Worm (Caenorhabditis elegans) whole organism, L1 larva: ENCODE results near the gene dnj-23.

ENCODE experiments used
- C04F5.9 ChIP-seq: sonication (generic microtip); optimal IDR thresholded peaks from 2 replicates; lab custom pipeline; 2016; ENCODE audit warnings: missing genetic modification characterization, missing compliant biosample characterization
- C16A3.4 ChIP-seq: fragments of 150-350 bp; optimal IDR thresholded peaks from 2 replicates; lab custom pipeline; 2014; ENCODE audit warnings: missing biosample characterization, missing genetic modification characterization
- C34B4.2 ChIP-seq: sonication (generic microtip); optimal IDR thresholded peaks from 2 replicates; lab custom pipeline; 2017; ENCODE audit warnings: mild to moderate bottlenecking, missing genetic modification characterization, missing compliant biosample characterization
- alr-1 ChIP-seq: fragments of 200-800 bp; sonication (Bioruptor generic); optimal IDR thresholded peaks from 2 replicates; lab custom pipeline; 2018; ENCODE audit warnings: borderline replicate concordance, mild to moderate bottlenecking, missing genetic modification characterization, missing compliant biosample characterization
- aly-2 ChIP-seq: fragments of 150-350 bp; optimal IDR thresholded peaks from 2 replicates; lab custom pipeline; 2014; ENCODE audit warnings: missing biosample characterization, missing genetic modification characterization
- ama-1 ChIP-seq: fragments of 150-350 bp; optimal IDR thresholded peaks from 2 replicates; lab custom pipeline; 2014
- blmp-1 ChIP-seq: fragments of 150-350 bp; optimal IDR thresholded peaks from 2 replicates; lab custom pipeline; 2014; ENCODE audit warnings: missing biosample characterization, missing genetic modification characterization
- ceh-82 ChIP-seq, 3 experiments: fragments of 150-350 bp in 1 of 3; sonication (generic microtip) in 2 of 3; optimal IDR thresholded peaks; 2 replicates each; lab custom pipeline; 2014 to 2017; ENCODE audit warnings: missing biosample characterization in 3 of 3, missing genetic modification characterization in 3 of 3
- ces-1 ChIP-seq: fragments of 150-350 bp; optimal IDR thresholded peaks from 2 replicates; lab custom pipeline; 2014; ENCODE audit warnings: missing biosample characterization, missing genetic modification reagents, missing genetic modification characterization
- efl-3 ChIP-seq: fragments of 200-800 bp; sonication (Bioruptor generic); optimal IDR thresholded peaks from 2 replicates; lab custom pipeline; 2018; ENCODE audit warnings: mild to moderate bottlenecking, missing genetic modification characterization, missing compliant biosample characterization
- egl-13 ChIP-seq: sonication (generic microtip); optimal IDR thresholded peaks from 2 replicates; lab custom pipeline; 2016; ENCODE audit warnings: missing genotype, missing genetic modification reagents, missing genetic modification characterization, missing compliant biosample characterization
- elt-2 ChIP-seq: sonication (generic microtip); optimal IDR thresholded peaks from 2 replicates; lab custom pipeline; 2016; ENCODE audit warnings: missing genetic modification characterization, mild to moderate bottlenecking, inconsistent platforms, missing compliant biosample characterization, missing genetic modification reagents
- fkh-4 ChIP-seq: sonication (generic microtip); optimal IDR thresholded peaks from 2 replicates; lab custom pipeline; 2016; ENCODE audit warnings: missing compliant biosample characterization, missing genetic modification characterization, borderline replicate concordance
- grh-1 ChIP-seq: fragments of 200-800 bp; sonication (Bioruptor generic); IDR thresholded peaks from 2 replicates; pipeline ENCODE4 v1.3.6; 2022; ENCODE audit warnings: missing genetic modification reagents, missing genetic modification characterization, missing compliant biosample characterization
- hlh-17 ChIP-seq: fragments of 200-800 bp; sonication (Bioruptor generic); optimal IDR thresholded peaks from 2 replicates; lab custom pipeline; 2018; ENCODE audit warnings: missing genetic modification characterization, mild to moderate bottlenecking, missing compliant biosample characterization, moderate library complexity, borderline replicate concordance
- hlh-4 ChIP-seq: sonication (generic microtip); optimal IDR thresholded peaks from 2 replicates; lab custom pipeline; 2016; ENCODE audit warnings: mild to moderate bottlenecking, missing genetic modification characterization, missing compliant biosample characterization
- irx-1 ChIP-seq: sonication (generic microtip); optimal IDR thresholded peaks from 2 replicates; lab custom pipeline; 2016; ENCODE audit warnings: missing genetic modification characterization, missing compliant biosample characterization
- jun-1 ChIP-seq: fragments of 150-350 bp; optimal IDR thresholded peaks from 2 replicates; lab custom pipeline; 2014; ENCODE audit warnings: missing biosample characterization, missing genetic modification reagents, missing genetic modification characterization
- lin-14 ChIP-seq: fragments of 200-800 bp; sonication (Bioruptor generic); optimal IDR thresholded peaks from 2 replicates; lab custom pipeline; 2018; ENCODE audit warnings: mild to moderate bottlenecking, missing genetic modification characterization, moderate library complexity, missing compliant biosample characterization
- lin-35 ChIP-seq, 2 experiments: fragments of 150-350 bp; optimal IDR thresholded peaks; 2 replicates each; lab custom pipeline; 2014; ENCODE audit warnings: missing biosample characterization in 2 of 2, missing genetic modification characterization in 2 of 2, missing genetic modification reagents in 2 of 2
- mab-9 ChIP-seq: fragments of 200-800 bp; sonication (Bioruptor generic); IDR thresholded peaks from 2 replicates; pipeline ENCODE4 v1.3.6; 2022; ENCODE audit warnings: missing genetic modification reagents, missing genetic modification characterization, missing compliant biosample characterization
- mdl-1 ChIP-seq, 2 experiments: fragments of 150-350 bp; optimal IDR thresholded peaks; 2 replicates each; lab custom pipeline; 2014 to 2017; ENCODE audit warnings: missing biosample characterization in 2 of 2, missing genetic modification characterization in 2 of 2, inconsistent platforms in 1 of 2
- mep-1 ChIP-seq: fragments of 150-350 bp; optimal IDR thresholded peaks from 2 replicates; lab custom pipeline; 2014; ENCODE audit warnings: missing biosample characterization, missing genetic modification characterization
- nhr-11 ChIP-seq: fragments of 150-350 bp; optimal IDR thresholded peaks from 2 replicates; lab custom pipeline; 2014; ENCODE audit warnings: missing biosample characterization, missing genetic modification characterization
- nhr-237 ChIP-seq: fragments of 150-350 bp; optimal IDR thresholded peaks from 2 replicates; lab custom pipeline; 2014; ENCODE audit warnings: missing biosample characterization, missing genetic modification characterization
- nhr-28 ChIP-seq: fragments of 150-350 bp; optimal IDR thresholded peaks from 2 replicates; lab custom pipeline; 2014; ENCODE audit warnings: missing biosample characterization, missing genetic modification characterization
- nhr-47 ChIP-seq: sonication (generic microtip); optimal IDR thresholded peaks from 2 replicates; lab custom pipeline; 2016; ENCODE audit warnings: mild to moderate bottlenecking, missing genetic modification characterization, moderate library complexity, missing compliant biosample characterization
- nhr-76 ChIP-seq: sonication (generic microtip); optimal IDR thresholded peaks from 2 replicates; lab custom pipeline; 2017; ENCODE audit warnings: missing biosample characterization, missing genetic modification characterization
- nhr-90 ChIP-seq: sonication (generic microtip); optimal IDR thresholded peaks from 2 replicates; lab custom pipeline; 2016; ENCODE audit warnings: mild to moderate bottlenecking, missing genetic modification characterization, missing compliant biosample characterization; ENCODE audit not compliant: poor library complexity
- pag-3 ChIP-seq: sonication (generic microtip); optimal IDR thresholded peaks from 2 replicates; lab custom pipeline; 2017; ENCODE audit warnings: missing genetic modification characterization, mild to moderate bottlenecking, missing compliant biosample characterization, antibody characterized with exemption, borderline replicate concordance; ENCODE audit not compliant: insufficient read depth
- pax-3 ChIP-seq: fragments of 200-800 bp; sonication (Bioruptor generic); optimal IDR thresholded peaks from 2 replicates; lab custom pipeline; 2018; ENCODE audit warnings: mild to moderate bottlenecking, missing genetic modification characterization, moderate library complexity, missing compliant biosample characterization
- rnt-1 ChIP-seq: sonication (generic microtip); optimal IDR thresholded peaks from 2 replicates; lab custom pipeline; 2016; ENCODE audit warnings: mild to moderate bottlenecking, missing genetic modification characterization, moderate library complexity, missing compliant biosample characterization
- snpc-4 ChIP-seq: fragments of 150-350 bp; optimal IDR thresholded peaks from 2 replicates; lab custom pipeline; 2014; ENCODE audit warnings: missing biosample characterization, missing genetic modification characterization
- sox-4 ChIP-seq: sonication (generic microtip); optimal IDR thresholded peaks from 2 replicates; lab custom pipeline; 2016; ENCODE audit warnings: missing genetic modification characterization, missing compliant biosample characterization
- sptf-1 ChIP-seq: fragments of 150-350 bp; optimal IDR thresholded peaks from 2 replicates; lab custom pipeline; 2014; ENCODE audit warnings: missing biosample characterization, missing genetic modification characterization
- swsn-7 ChIP-seq: sonication (generic microtip); optimal IDR thresholded peaks from 2 replicates; lab custom pipeline; 2016; ENCODE audit warnings: missing genetic modification characterization, missing compliant biosample characterization
- tlp-1 ChIP-seq: fragments of 150-350 bp; optimal IDR thresholded peaks from 2 replicates; lab custom pipeline; 2014; ENCODE audit warnings: missing biosample characterization, missing genetic modification characterization
- unc-86 ChIP-seq: sonication (generic microtip); optimal IDR thresholded peaks from 2 replicates; lab custom pipeline; 2016; ENCODE audit warnings: missing genetic modification characterization, missing compliant biosample characterization
- unc-98 ChIP-seq: fragments of 200-800 bp; sonication (Bioruptor generic); IDR thresholded peaks from 2 replicates; pipeline ENCODE4 v1.3.6; 2022; ENCODE audit warnings: missing genetic modification characterization, missing compliant biosample characterization
- xbp-1 ChIP-seq: sonication (generic microtip); optimal IDR thresholded peaks from 2 replicates; lab custom pipeline; 2016; ENCODE audit warnings: missing genetic modification characterization, missing compliant biosample characterization
- zag-1 ChIP-seq: fragments of 150-350 bp; optimal IDR thresholded peaks from 2 replicates; lab custom pipeline; 2014; ENCODE audit warnings: missing biosample characterization, missing genetic modification characterization
- ztf-11 ChIP-seq, 2 experiments: sonication (generic microtip); optimal IDR thresholded peaks; 2 replicates each; lab custom pipeline; 2016 to 2017; ENCODE audit warnings: missing genetic modification characterization in 2 of 2, missing biosample characterization in 1 of 2, missing compliant biosample characterization in 1 of 2
- ztf-4 ChIP-seq: fragments of 150-350 bp; optimal IDR thresholded peaks from 2 replicates; lab custom pipeline; 2014; ENCODE audit warnings: missing biosample characterization, missing genetic modification characterization

The dnj-23 gene

ce11 chrII:9099017-9099416, 9.4 kb downstream of the dnj-23 start, which contains the start of gene T24H10.1 (continued):
- TF ChIP-seq lin-14 (peak; percentile 72), xbp-1 (peak; percentile 71), ceh-82 (tag; optimal IDR thresholded peaks at IDR 0.05; lab: Kevin White, UChicago) (peak; percentile 67 to 68 (median 67)), tlp-1 (no peak), sptf-1 (tag; lab: Kevin White, UChicago) (no peak), nhr-47 (tag; lab: Kevin White, UChicago) (peak; percentile 85), blmp-1 (peak; percentile 18), irx-1 (peak; percentile 75), nhr-11 (tag; lab: Kevin White, UChicago) (no peak), nhr-237 (tag; lab: Kevin White, UChicago) (no peak), hlh-17 (GFP tag; lab: Kevin White, UChicago) (no peak), C04F5.9 (tag; lab: Kevin White, UChicago) (peak; percentile 45), swsn-7 (peak; percentile 81), nhr-76 (tag; lab: Kevin White, UChicago) (no peak), rnt-1 (tag; lab: Kevin White, UChicago) (peak; percentile 89), nhr-28 (tag; lab: Kevin White, UChicago) (no peak), ztf-4 (peak; percentile 36), ztf-11 (tag; optimal IDR thresholded peaks at IDR 0.05; lab: Kevin White, UChicago) (peak in 1 of 2 experiments; percentile 47), grh-1 (peak; percentile 54), lin-35 (GFP tag; optimal IDR thresholded peaks at IDR 0.05; lab: Kevin White, UChicago) (peak; percentile 82 to 87), ama-1 (lab: Kevin White, UChicago) (no peak), mdl-1 (tag; optimal IDR thresholded peaks at IDR 0.05; lab: Kevin White, UChicago) (peak in 1 of 2 experiments; percentile 20), fkh-4 (tag; lab: Kevin White, UChicago) (no peak), ces-1 (GFP tag; lab: Kevin White, UChicago) (no peak), zag-1 (tag; lab: Kevin White, UChicago) (no peak), snpc-4 (peak; percentile 64), hlh-4 (tag; lab: Kevin White, UChicago) (no peak), alr-1 (tag; lab: Kevin White, UChicago) (no peak), egl-13 (peak; percentile 48), elt-2 (tag; lab: Kevin White, UChicago) (peak; percentile 11), C34B4.2 (tag; lab: Kevin White, UChicago) (no peak)

ce11 chrII:9098505-9098904, 9.9 kb downstream of the dnj-23 start, which contains the start of gene clh-5:
Gene clh-5, minus strand, starts transcription at chrII:9098605.
- TF ChIP-seq unc-86 (tag; lab: Kevin White, UChicago): no peak
- no peak for TF ChIP-seq pax-3
- no peak for TF ChIP-seq unc-98
- no peak for TF ChIP-seq sox-4
- TF ChIP-seq fkh-4 (tag; lab: Kevin White, UChicago): no peak
- no peak for TF ChIP-seq C04F5.9 (tag; lab: Kevin White, UChicago)
- TF ChIP-seq nhr-28 (tag; lab: Kevin White, UChicago): no peak
- no peak for TF ChIP-seq C16A3.4
- no peak for TF ChIP-seq efl-3 (GFP tag; lab: Kevin White, UChicago)
- TF ChIP-seq nhr-237 (tag; lab: Kevin White, UChicago): no peak
- TF ChIP-seq mdl-1 (tag; optimal IDR thresholded peaks at IDR 0.05; lab: Kevin White, UChicago): no peak
- TF ChIP-seq pag-3 (tag; lab: Kevin White, UChicago): no peak
- no peak for TF ChIP-seq mep-1 (tag; lab: Kevin White, UChicago)
- no peak for TF ChIP-seq jun-1 (tag; lab: Kevin White, UChicago)
- no peak for TF ChIP-seq hlh-4 (tag; lab: Kevin White, UChicago)
- TF ChIP-seq, all 84 proteins: peak for 0

- TF ChIP-seq ces-1 (GFP tag; lab: Kevin White, UChicago) (no peak), aly-2 (tag; lab: Kevin White, UChicago) (no peak), tlp-1 (no peak), sptf-1 (tag; lab: Kevin White, UChicago) (no peak), mab-9 (GFP tag; lab: Robert Waterston, UW) (no peak), pag-3 (tag; lab: Kevin White, UChicago) (no peak), nhr-90 (tag; lab: Kevin White, UChicago) (no peak)
- TF ChIP-seq, all 84 proteins: peak for 0
Measured at ce11 chrII:9097302-9097701, 11.1 kb downstream of the dnj-23 start.
